Fruit fly (Drosophila melanogaster): Measurements from ENCODE around the gene AP-2sigma.

The AP-2sigma gene

dm6 chr3R:21263177-21263576 is 6.7 kb downstream of the AP-2sigma start (continued):
- TF ChIP-seq MTF-1 (GFP tag; optimal IDR thresholded peaks at IDR 0.05; ENCODE audit: borderline replicate concordance) = peak; percentile 41
- TF ChIP-seq CG2889 (GFP tag; IDR thresholded peaks at IDR 0.05) = no peak
- peak; percentile 16; the same call in 1 of the 3 replicates for TF ChIP-seq gce (GFP tag; IDR thresholded peaks at IDR 0.05)
- 0 out of 2 replicates have a peak, but pooled peaks have one; percentile 17 for TF ChIP-seq Oaz (GFP tag; IDR thresholded peaks at IDR 0.05)
- peak; percentile 43 for TF ChIP-seq Meics (GFP tag; optimal IDR thresholded peaks at IDR 0.05)
- TF ChIP-seq Dad (GFP tag; optimal IDR thresholded peaks at IDR 0.05) = no peak
- TF ChIP-seq CG3995 (GFP tag; optimal IDR thresholded peaks at IDR 0.05) = no peak
- TF ChIP-seq gcm (GFP tag; optimal IDR thresholded peaks at IDR 0.05) = peak; percentile 32
- peak; percentile 10 for TF ChIP-seq nmo (GFP tag; optimal IDR thresholded peaks at IDR 0.05)
- no peak for TF ChIP-seq danr (GFP tag; IDR thresholded peaks at IDR 0.05)
- TF ChIP-seq Doc3 (GFP tag; IDR thresholded peaks at IDR 0.05; ENCODE audit: partially characterized antibody) = no peak
- TF ChIP-seq dysf (GFP tag; IDR thresholded peaks at IDR 0.05) = peak; percentile 38; the same call in 1 of the 3 replicates
- TF ChIP-seq pnt (GFP tag; optimal IDR thresholded peaks at IDR 0.05) = no peak
- no peak for TF ChIP-seq CG3281 (GFP tag; optimal IDR thresholded peaks at IDR 0.05)
- TF ChIP-seq kni (GFP tag; optimal IDR thresholded peaks at IDR 0.05) = no peak
- TF ChIP-seq CG2678 (tag; optimal IDR thresholded peaks at IDR 0.05) = peak; percentile 13
- TF ChIP-seq gem (tag; optimal IDR thresholded peaks at IDR 0.05) = peak; percentile 35
- TF ChIP-seq CG8290 (GFP tag; optimal IDR thresholded peaks at IDR 0.05) = no peak
- peak; percentile 41 to 42 for TF ChIP-seq CG8290 (tag; optimal IDR thresholded peaks at IDR 0.05)
- no peak for TF ChIP-seq ro (GFP tag; IDR thresholded peaks at IDR 0.05)
- no peak for TF ChIP-seq CkIIα-i1 (GFP tag; IDR thresholded peaks at IDR 0.05)
- no peak for TF ChIP-seq run (tag; optimal IDR thresholded peaks at IDR 0.05)
- peak; percentile 30 for TF ChIP-seq Sox102F (GFP tag; optimal IDR thresholded peaks at IDR 0.05)
- no peak for TF ChIP-seq CG8281 (tag; optimal IDR thresholded peaks at IDR 0.05)
- TF ChIP-seq CG15011 (GFP tag; optimal IDR thresholded peaks at IDR 0.05) = peak; percentile 3
- TF ChIP-seq scrt (GFP tag; optimal IDR thresholded peaks at IDR 0.05) = peak; percentile 15
- 0 out of 3 replicates have a peak, but pooled peaks have one; percentile 35 for TF ChIP-seq so (GFP tag; IDR thresholded peaks at IDR 0.05)
- no peak for TF ChIP-seq Stat92E (GFP tag; optimal IDR thresholded peaks at IDR 0.05)
- TF ChIP-seq CG3838 (GFP tag; optimal IDR thresholded peaks at IDR 0.05) = no peak
- TF ChIP-seq zen (tag; optimal IDR thresholded peaks at IDR 0.05) = peak; percentile 27
- TF ChIP-seq Med (GFP tag) = peak; percentile 91
- TF ChIP-seq vfl (GFP tag; optimal IDR thresholded peaks at IDR 0.05) = no peak
- no peak for TF ChIP-seq dimm (GFP tag; IDR thresholded peaks at IDR 0.05)
- TF ChIP-seq CG12299 (tag; optimal IDR thresholded peaks at IDR 0.05) = no peak
- TF ChIP-seq Atf-2 (GFP tag; optimal IDR thresholded peaks at IDR 0.05) = no peak
- TF ChIP-seq bcd (GFP tag; optimal IDR thresholded peaks at IDR 0.05) = peak; percentile 26
- TF ChIP-seq lbe (GFP tag; optimal IDR thresholded peaks at IDR 0.05) = no peak
- peak; percentile 51 for TF ChIP-seq PHDP (tag; optimal IDR thresholded peaks at IDR 0.05)
- TF ChIP-seq bigmax (GFP tag; optimal IDR thresholded peaks at IDR 0.05) = no peak
- TF ChIP-seq CG7372 (GFP tag; IDR thresholded peaks at IDR 0.05) = 0 out of 2 replicates have a peak, but pooled peaks have one; percentile 22
- peak; percentile 61; the same call in 1 of the 2 replicates for TF ChIP-seq stc (GFP tag; IDR thresholded peaks at IDR 0.05)
- TF ChIP-seq CG30403 (GFP tag; optimal IDR thresholded peaks at IDR 0.05) = no peak
- TF ChIP-seq chn (GFP tag; optimal IDR thresholded peaks at IDR 0.05) = no peak
- TF ChIP-seq CG7963 (GFP tag; IDR thresholded peaks at IDR 0.05; ENCODE audit: partially characterized antibody) = no peak
- no peak for TF ChIP-seq Dek (tag; optimal IDR thresholded peaks at IDR 0.05)
- TF ChIP-seq her (GFP tag; optimal IDR thresholded peaks at IDR 0.05) = no peak
- peak; percentile 36 for TF ChIP-seq CG18619 (GFP tag; optimal IDR thresholded peaks at IDR 0.05)
- TF ChIP-seq CG4404 (GFP tag; IDR thresholded peaks at IDR 0.05) = no peak
- no peak for TF ChIP-seq CG4424 (GFP tag; optimal IDR thresholded peaks at IDR 0.05)
- TF ChIP-seq CG30431 (GFP tag; optimal IDR thresholded peaks at IDR 0.05) = no peak
- peak; percentile 1 for TF ChIP-seq CG17829 (tag; optimal IDR thresholded peaks at IDR 0.05)
